Worm (Caenorhabditis elegans) whole organism, young adult: Measurements from ENCODE around the gene btb-10.

ENCODE experiments used
- D2030.7 ChIP-seq: fragments of 200-800 bp; sonication (Bioruptor generic); IDR thresholded peaks from 2 replicates; pipeline ENCODE4 v1.3.6; 2022; ENCODE audit warnings: missing genetic modification reagents, missing genetic modification characterization, missing compliant biosample characterization
- ama-1 ChIP-seq, 3 experiments: fragments of 150-350 bp in 1 of 3; sonication (generic microtip) in 2 of 3; optimal IDR thresholded peaks; 2 replicates each; lab custom pipeline; 2014 to 2018; ENCODE audit warnings: missing biosample characterization in 2 of 3, missing genetic modification characterization in 2 of 3, missing genetic modification reagents in 2 of 3
- dpl-1 ChIP-seq: fragments of 150-350 bp; optimal IDR thresholded peaks from 2 replicates; lab custom pipeline; 2014; ENCODE audit warnings: missing biosample characterization, missing genetic modification reagents, missing genetic modification characterization
- him-1 ChIP-seq: sonication (generic microtip); optimal IDR thresholded peaks from 2 replicates; lab custom pipeline; 2016; ENCODE audit warnings: missing genotype, missing genetic modification reagents, missing genetic modification characterization, missing compliant biosample characterization
- hmg-20 ChIP-seq: fragments of 200-800 bp; sonication (Bioruptor generic); IDR thresholded peaks from 2 replicates; pipeline ENCODE4 v1.3.6; 2022; ENCODE audit warnings: missing genetic modification reagents, missing genetic modification characterization, missing compliant biosample characterization
- hrde-1 ChIP-seq: sonication (generic microtip); optimal IDR thresholded peaks from 2 replicates; lab custom pipeline; 2016; ENCODE audit warnings: missing genetic modification characterization, mild to moderate bottlenecking, missing compliant biosample characterization, moderate library complexity, missing genotype, missing genetic modification reagents, borderline replicate concordance
- hsf-1 ChIP-seq: fragments of 200-800 bp; sonication (Bioruptor generic); IDR thresholded peaks from 2 replicates; pipeline ENCODE4 v1.3.6; 2022; ENCODE audit warnings: missing genetic modification reagents, missing genetic modification characterization, missing compliant biosample characterization
- let-607 ChIP-seq, 2 experiments: fragments of 200-800 bp in 1 of 2; sonication (Bioruptor generic) in 1 of 2; sonication (generic microtip) in 1 of 2; optimal IDR thresholded peaks; 2 replicates each; lab custom pipeline; 2016 to 2018; ENCODE audit warnings: mild to moderate bottlenecking in 2 of 2, missing compliant biosample characterization in 2 of 2, missing genetic modification characterization in 2 of 2, moderate library complexity in 2 of 2, missing genotype in 1 of 2
- lsy-27 ChIP-seq: sonication (generic microtip); optimal IDR thresholded peaks from 2 replicates; lab custom pipeline; 2017; ENCODE audit warnings: missing genetic modification characterization, mild to moderate bottlenecking, missing compliant biosample characterization, antibody characterized with exemption, missing genotype, borderline replicate concordance; ENCODE audit not compliant: insufficient read depth
- madf-6 ChIP-seq: fragments of 200-800 bp; sonication (Bioruptor generic); IDR thresholded peaks from 2 replicates; pipeline ENCODE4 v1.3.6; 2022; ENCODE audit warnings: missing genetic modification reagents, missing genetic modification characterization, missing compliant biosample characterization
- rpc-1 ChIP-seq, 2 experiments: fragments of 150-350 bp in 1 of 2; sonication (generic microtip) in 1 of 2; optimal IDR thresholded peaks; 2 replicates each; lab custom pipeline; 2014 to 2018; ENCODE audit warnings: missing biosample characterization in 1 of 2, missing genetic modification characterization in 1 of 2, missing genetic modification reagents in 1 of 2, missing genotype in 1 of 2
- zfh-2 ChIP-seq: fragments of 200-800 bp; sonication (Bioruptor generic); conservative IDR thresholded peaks from 2 replicates; pipeline ENCODE4 v1.3.6; 2022; ENCODE audit warnings: missing genetic modification reagents, missing genetic modification characterization, missing compliant biosample characterization

DNA sequence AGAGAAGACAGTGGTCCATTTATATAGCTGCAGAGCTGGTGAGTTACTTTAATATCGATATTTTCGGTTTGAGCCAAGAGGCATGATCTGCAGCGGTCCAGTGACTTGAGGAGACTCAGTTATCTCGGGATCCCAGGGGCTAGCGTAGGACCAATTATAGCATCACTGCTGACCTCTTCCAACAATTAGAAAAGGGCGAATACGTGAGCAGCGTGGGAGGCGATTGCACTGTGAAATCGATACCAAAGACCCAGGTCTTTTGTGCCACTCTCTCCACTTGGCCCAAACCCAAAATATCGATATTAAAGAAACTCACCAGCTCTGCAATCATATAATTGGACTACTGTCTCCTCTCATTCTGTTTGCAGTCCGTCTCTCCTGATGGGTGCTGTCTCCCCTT is 10.8 kb downstream of the btb-10 start, which contains the start of gene fbxb-40:
- TF ChIP-seq hrde-1, result no peak
- 0 out of 2 replicates have a peak, but pooled peaks have one; percentile 11 for TF ChIP-seq zfh-2 (GFP tag; lab: Robert Waterston, UW)
- no peak for TF ChIP-seq rpc-1 (optimal IDR thresholded peaks at IDR 0.05; lab: Kevin White, UChicago)
- TF ChIP-seq rpc-1 (tag; optimal IDR thresholded peaks at IDR 0.05; lab: Kevin White, UChicago), result no peak
- TF ChIP-seq hsf-1 (GFP tag; lab: Robert Waterston, UW), result no peak
- no peak for TF ChIP-seq ama-1 (optimal IDR thresholded peaks at IDR 0.05; lab: Kevin White, UChicago)
- no peak for TF ChIP-seq ama-1 (GFP tag; optimal IDR thresholded peaks at IDR 0.05; lab: Kevin White, UChicago)
- TF ChIP-seq madf-6 (GFP tag; lab: Robert Waterston, UW), result no peak
- TF ChIP-seq D2030.7 (GFP tag; lab: Robert Waterston, UW), result no peak
- no peak for TF ChIP-seq him-1
- no peak for TF ChIP-seq let-607 (tag; optimal IDR thresholded peaks at IDR 0.05; lab: Kevin White, UChicago)
- TF ChIP-seq hmg-20 (GFP tag; lab: Robert Waterston, UW), result no peak
- TF ChIP-seq dpl-1 (GFP tag; lab: Kevin White, UChicago), result no peak
- TF ChIP-seq lsy-27 (tag; lab: Kevin White, UChicago), result no peak
